Worm (Caenorhabditis elegans) whole organism, midembryonic: ENCODE measurements around the gene F49A5.10.

Source experiments
- T22C8.4 ChIP-seq: fragments of 200-800 bp; sonication (Bioruptor generic); IDR thresholded peaks from 2 replicates; pipeline ENCODE4 v1.3.6; 2022; ENCODE audit warnings: missing genetic modification characterization, missing compliant biosample characterization
- cog-1 ChIP-seq: sonication (generic microtip); optimal IDR thresholded peaks from 2 replicates; lab custom pipeline; 2016; ENCODE audit warnings: missing genetic modification characterization, missing compliant biosample characterization
- flt-1 ChIP-seq: fragments of 200-800 bp; sonication (Bioruptor generic); IDR thresholded peaks from 2 replicates; pipeline ENCODE4 v1.3.6; 2022; ENCODE audit warnings: missing genetic modification characterization, missing compliant biosample characterization
- klf-2 ChIP-seq: fragments of 200-800 bp; sonication (Bioruptor generic); conservative IDR thresholded peaks from 2 replicates; pipeline ENCODE4 v1.3.6; 2022; ENCODE audit warnings: missing genetic modification reagents, missing genetic modification characterization, missing compliant biosample characterization
- med-1 ChIP-seq: sonication (generic microtip); optimal IDR thresholded peaks from 2 replicates; lab custom pipeline; 2017; ENCODE audit warnings: missing genetic modification characterization, mild to moderate bottlenecking, missing compliant biosample characterization, antibody characterized with exemption, missing genetic modification reagents; ENCODE audit not compliant: insufficient read depth
- ref-1 ChIP-seq: fragments of 200-800 bp; sonication (Bioruptor generic); conservative IDR thresholded peaks from 2 replicates; pipeline ENCODE4 v1.3.6; 2022; ENCODE audit warnings: missing genetic modification reagents, missing genetic modification characterization, missing compliant biosample characterization
- tab-1 ChIP-seq: fragments of 200-800 bp; sonication (Bioruptor generic); IDR thresholded peaks from 2 replicates; pipeline ENCODE4 v1.3.6; 2022; ENCODE audit warnings: missing genetic modification characterization, missing compliant biosample characterization
- ztf-23 ChIP-seq: fragments of 200-800 bp; sonication (Bioruptor generic); IDR thresholded peaks from 2 replicates; pipeline ENCODE4 v1.3.6; 2022; ENCODE audit warnings: missing genetic modification reagents, missing genetic modification characterization, missing compliant biosample characterization
- ztf-29 ChIP-seq: fragments of 200-800 bp; sonication (Bioruptor generic); IDR thresholded peaks from 2 replicates; pipeline ENCODE4 v1.3.6; 2022; ENCODE audit warnings: missing genetic modification reagents, missing genetic modification characterization, missing compliant biosample characterization

F49A5.10 gene

DNA sequence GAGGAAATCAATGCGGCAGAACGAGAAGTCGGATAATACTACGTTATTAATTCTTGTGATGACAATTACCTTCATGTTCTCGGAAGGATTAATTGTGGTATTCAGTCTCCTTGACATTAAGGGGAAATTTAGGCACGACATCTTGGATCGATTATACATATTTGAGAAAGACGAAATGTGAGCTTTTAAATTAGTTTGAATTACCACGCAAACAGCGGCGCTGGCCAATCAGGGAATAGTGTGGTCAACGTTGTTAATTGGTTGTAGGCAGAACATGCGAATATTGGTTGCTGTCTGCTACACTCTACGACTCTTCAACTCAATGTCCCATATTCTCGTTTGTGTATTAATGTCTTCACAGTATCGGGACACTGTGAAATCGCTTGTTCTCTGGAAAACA, at the start of gene F49A5.10:
Gene F49A5.10, plus strand, starts transcription at position 301 of the 400 bp plus-strand sequence.
- TF ChIP-seq ztf-29 (no peak), med-1 (GFP tag; lab: Kevin White, UChicago) (no peak), ztf-23 (GFP tag; lab: Robert Waterston, UW) (no peak), tab-1 (GFP tag; lab: Robert Waterston, UW) (no peak), klf-2 (GFP tag; lab: Robert Waterston, UW) (no peak), T22C8.4 (GFP tag; lab: Robert Waterston, UW) (no peak), ref-1 (GFP tag; lab: Robert Waterston, UW) (no peak), cog-1 (tag; lab: Kevin White, UChicago) (no peak), flt-1 (GFP tag; lab: Robert Waterston, UW) (no peak)

DNA sequence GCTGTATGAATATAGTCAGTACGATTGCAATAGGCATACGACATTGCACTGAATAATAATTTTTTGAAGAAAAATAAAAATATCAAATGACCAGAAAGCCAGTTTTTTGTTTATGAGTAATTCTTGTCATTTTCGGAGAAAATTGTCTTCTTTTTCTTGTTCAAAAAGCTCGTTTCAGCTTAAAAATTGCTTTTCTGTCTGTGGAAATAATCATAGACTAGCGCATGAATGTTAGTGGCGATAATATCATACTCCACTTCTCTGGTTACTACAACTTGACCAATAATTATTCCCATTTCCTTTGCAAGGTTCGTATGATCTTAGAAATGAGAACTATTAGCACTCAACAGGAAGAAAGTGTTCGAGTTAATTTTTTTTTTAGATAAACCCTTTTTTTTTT, 47.6 kb upstream of the F49A5.10 start, which contains the start of gene srh-216:
Gene srh-216, minus strand, starts transcription at position 101 of the 400 bp plus-strand sequence.
- TF ChIP-seq med-1 (GFP tag; lab: Kevin White, UChicago): no peak
- TF ChIP-seq ztf-29: no peak
- TF ChIP-seq klf-2 (GFP tag; lab: Robert Waterston, UW): no peak
- no peak for TF ChIP-seq cog-1 (tag; lab: Kevin White, UChicago)
- TF ChIP-seq ref-1 (GFP tag; lab: Robert Waterston, UW): no peak
- TF ChIP-seq flt-1 (GFP tag; lab: Robert Waterston, UW): no peak
- no peak for TF ChIP-seq tab-1 (GFP tag; lab: Robert Waterston, UW)
- no peak for TF ChIP-seq T22C8.4 (GFP tag; lab: Robert Waterston, UW)
- no peak for TF ChIP-seq ztf-23 (GFP tag; lab: Robert Waterston, UW)

DNA sequence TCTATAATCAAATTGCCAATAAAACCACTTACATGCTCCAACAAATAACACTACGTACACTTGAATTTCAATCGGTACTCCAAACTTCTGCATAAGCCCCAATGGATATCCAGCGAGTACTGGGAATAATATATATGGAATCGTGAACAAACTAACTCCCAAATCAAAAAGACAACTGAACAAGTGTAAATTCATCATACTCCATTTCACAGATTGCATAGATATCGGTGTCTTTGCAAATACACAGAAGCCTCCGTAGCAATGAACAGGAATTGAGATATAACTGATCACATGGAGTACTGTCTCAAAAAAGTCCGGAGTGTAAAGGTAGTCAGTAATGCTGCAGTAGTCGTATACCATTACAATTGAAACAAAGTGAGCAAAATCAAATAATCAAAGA, 45.7 kb upstream of the F49A5.10 start, which contains the start of gene srh-214:
Gene srh-214, minus strand, starts transcription at position 360 of the 400 bp plus-strand sequence.
- TF ChIP-seq ztf-29: no peak
- TF ChIP-seq ztf-23 (GFP tag; lab: Robert Waterston, UW): no peak
- no peak for TF ChIP-seq klf-2 (GFP tag; lab: Robert Waterston, UW)
- TF ChIP-seq tab-1 (GFP tag; lab: Robert Waterston, UW): no peak
- no peak for TF ChIP-seq T22C8.4 (GFP tag; lab: Robert Waterston, UW)
- no peak for TF ChIP-seq med-1 (GFP tag; lab: Kevin White, UChicago)
- no peak for TF ChIP-seq cog-1 (tag; lab: Kevin White, UChicago)
- no peak for TF ChIP-seq ref-1 (GFP tag; lab: Robert Waterston, UW)
- TF ChIP-seq flt-1 (GFP tag; lab: Robert Waterston, UW): no peak

DNA sequence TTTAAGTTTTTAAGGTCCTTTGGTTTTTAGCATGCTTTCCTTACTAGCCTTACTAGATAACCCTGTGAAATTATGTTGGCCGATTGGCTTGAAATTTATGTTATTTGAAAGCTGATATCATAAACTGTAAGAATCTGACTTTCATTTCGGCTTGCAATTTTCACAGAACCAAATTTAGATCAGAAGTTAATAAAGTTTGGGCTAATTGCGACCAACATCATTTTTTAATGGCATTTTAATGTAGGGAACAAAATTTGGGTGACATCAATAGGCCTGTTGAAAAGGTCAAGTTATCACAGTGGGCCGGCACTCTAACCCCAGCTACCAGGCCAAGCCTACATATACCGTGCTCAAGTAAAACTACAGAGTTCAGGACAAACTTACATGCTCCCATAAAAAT, 43.8 kb upstream of the F49A5.10 start:
- no peak for TF ChIP-seq flt-1 (GFP tag; lab: Robert Waterston, UW)
- no peak for TF ChIP-seq ref-1 (GFP tag; lab: Robert Waterston, UW)
- no peak for TF ChIP-seq tab-1 (GFP tag; lab: Robert Waterston, UW)
- TF ChIP-seq ztf-29: no peak
- TF ChIP-seq cog-1 (tag; lab: Kevin White, UChicago): no peak

DNA sequence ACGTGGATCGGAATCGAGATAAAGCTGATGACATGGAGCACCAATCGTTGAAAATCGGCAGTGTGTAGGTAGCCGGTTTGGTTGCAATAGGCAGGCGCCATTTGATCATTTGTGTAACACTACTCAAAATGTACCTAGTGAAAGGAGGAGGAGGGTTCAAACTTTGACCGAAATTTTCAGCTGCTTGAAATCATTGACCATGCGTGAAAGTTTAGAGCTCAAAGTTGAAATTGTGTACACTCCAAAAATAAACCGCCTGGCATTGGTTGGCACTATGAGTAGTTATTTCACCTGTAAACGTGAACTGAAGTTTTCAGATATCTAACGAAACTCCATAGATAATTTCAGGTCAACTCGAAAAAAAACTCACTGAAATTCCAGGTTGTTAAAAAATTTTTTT, 43.1 kb upstream of the F49A5.10 start, which contains the start of gene srh-215:
Gene srh-215, minus strand, starts transcription at position 101 of the 400 bp plus-strand sequence.
- TF ChIP-seq ztf-23 (GFP tag; lab: Robert Waterston, UW) (no peak), cog-1 (tag; lab: Kevin White, UChicago) (no peak), flt-1 (GFP tag; lab: Robert Waterston, UW) (no peak), tab-1 (GFP tag; lab: Robert Waterston, UW) (no peak), ref-1 (GFP tag; lab: Robert Waterston, UW) (no peak), klf-2 (GFP tag; lab: Robert Waterston, UW) (no peak), T22C8.4 (GFP tag; lab: Robert Waterston, UW) (no peak), med-1 (GFP tag; lab: Kevin White, UChicago) (no peak), ztf-29 (no peak)

DNA sequence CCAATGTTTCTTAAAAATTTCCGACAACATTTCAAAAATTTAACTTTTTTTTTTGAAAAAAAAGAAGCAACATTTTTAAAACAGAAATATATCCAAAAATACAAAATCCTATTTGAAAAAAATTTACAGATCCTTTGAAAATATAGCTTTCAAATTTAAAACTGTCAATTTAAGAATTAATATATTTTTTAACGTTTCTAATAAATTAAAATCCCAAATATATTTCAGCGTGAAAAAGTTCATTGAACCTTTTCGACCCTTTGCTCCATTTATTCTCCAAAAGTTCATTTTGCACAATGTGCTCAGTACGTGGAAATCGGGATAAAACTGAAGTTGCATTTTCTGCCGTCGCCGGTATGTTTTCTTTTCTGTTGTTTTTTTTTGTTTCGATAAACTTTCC, 42.2 kb upstream of the F49A5.10 start, which contains the start of gene phy-3:
Gene phy-3, plus strand, starts transcription at position 301 of the 400 bp plus-strand sequence.
- TF ChIP-seq med-1 (GFP tag; lab: Kevin White, UChicago) (no peak), klf-2 (GFP tag; lab: Robert Waterston, UW) (no peak), tab-1 (GFP tag; lab: Robert Waterston, UW) (no peak), flt-1 (GFP tag; lab: Robert Waterston, UW) (no peak), T22C8.4 (GFP tag; lab: Robert Waterston, UW) (no peak), ref-1 (GFP tag; lab: Robert Waterston, UW) (no peak), ztf-29 (no peak), ztf-23 (GFP tag; lab: Robert Waterston, UW) (no peak)

DNA sequence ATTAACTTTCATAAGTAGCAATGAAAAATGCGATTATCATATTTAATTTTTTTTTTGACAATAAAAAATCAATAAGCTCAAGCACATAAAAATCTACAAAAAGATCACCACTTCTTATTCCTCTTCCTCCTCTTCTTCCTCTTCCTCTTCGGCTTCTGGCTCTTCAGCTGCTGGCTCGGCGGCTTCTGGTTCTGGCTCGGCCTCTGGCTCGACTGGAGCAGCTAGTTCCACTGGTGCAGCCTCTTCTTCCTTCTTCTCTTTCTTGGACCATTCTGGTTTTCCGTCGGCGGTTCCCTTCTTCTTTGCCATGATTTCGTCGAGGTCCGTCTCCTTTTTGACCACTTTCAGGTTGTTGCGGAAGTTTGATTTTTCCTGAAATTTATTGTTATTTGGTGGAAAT, 41.4 kb upstream of the F49A5.10 start:
- TF ChIP-seq ztf-29: no peak
- no peak for TF ChIP-seq T22C8.4 (GFP tag; lab: Robert Waterston, UW)
- TF ChIP-seq med-1 (GFP tag; lab: Kevin White, UChicago): no peak
- no peak for TF ChIP-seq flt-1 (GFP tag; lab: Robert Waterston, UW)
- TF ChIP-seq cog-1 (tag; lab: Kevin White, UChicago): no peak
- no peak for TF ChIP-seq tab-1 (GFP tag; lab: Robert Waterston, UW)
- no peak for TF ChIP-seq ref-1 (GFP tag; lab: Robert Waterston, UW)
- TF ChIP-seq klf-2 (GFP tag; lab: Robert Waterston, UW): no peak
- no peak for TF ChIP-seq ztf-23 (GFP tag; lab: Robert Waterston, UW)

DNA sequence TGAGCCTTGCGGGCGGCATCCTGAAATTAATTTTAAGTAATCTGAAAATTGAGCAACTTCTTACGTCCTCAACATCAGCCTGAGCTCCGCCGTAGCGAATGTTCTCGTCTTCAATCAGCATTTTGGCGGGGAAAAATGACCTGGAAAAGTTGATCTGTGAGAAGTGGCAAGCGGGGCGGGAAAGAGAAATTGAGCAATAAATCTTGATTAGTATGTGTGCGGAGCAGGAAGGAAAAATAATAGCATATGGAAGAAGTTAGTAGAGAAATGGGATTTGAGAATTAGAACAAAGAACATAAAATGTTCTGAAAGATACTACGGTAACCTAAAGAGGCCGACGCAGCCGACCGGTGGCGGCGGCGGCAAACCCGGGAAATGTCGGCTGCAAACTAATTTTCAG, 40.1 kb upstream of the F49A5.10 start, which contains the start of gene tni-3:
Gene tni-3, minus strand, starts transcription at position 140 of the 400 bp plus-strand sequence.
- no peak for TF ChIP-seq T22C8.4 (GFP tag; lab: Robert Waterston, UW)
- TF ChIP-seq cog-1 (tag; lab: Kevin White, UChicago): no peak
- TF ChIP-seq ref-1 (GFP tag; lab: Robert Waterston, UW): no peak
- no peak for TF ChIP-seq flt-1 (GFP tag; lab: Robert Waterston, UW)
- TF ChIP-seq klf-2 (GFP tag; lab: Robert Waterston, UW): no peak
- TF ChIP-seq med-1 (GFP tag; lab: Kevin White, UChicago): no peak
- no peak for TF ChIP-seq ztf-29
- no peak for TF ChIP-seq tab-1 (GFP tag; lab: Robert Waterston, UW)
- no peak for TF ChIP-seq ztf-23 (GFP tag; lab: Robert Waterston, UW)

DNA sequence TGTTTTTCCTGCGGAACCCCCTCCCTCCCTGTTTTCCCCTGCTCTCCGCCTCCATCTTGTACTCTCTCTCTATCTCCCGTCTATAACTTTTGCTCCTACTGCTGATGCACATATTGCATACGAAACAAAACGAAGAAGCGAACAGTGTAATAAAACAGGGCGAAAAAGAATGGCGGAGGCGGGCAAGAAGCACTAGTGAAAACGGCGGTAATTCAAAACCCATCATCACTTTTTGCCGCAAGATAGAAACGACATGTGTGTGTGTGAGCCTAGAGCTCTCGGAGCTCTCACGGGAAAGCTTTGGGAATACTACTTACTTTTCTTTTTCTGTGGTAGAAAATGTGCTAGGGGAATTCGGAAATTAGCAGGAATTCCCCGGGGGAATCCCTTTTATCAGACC, 39.0 kb upstream of the F49A5.10 start:
- no peak for TF ChIP-seq klf-2 (GFP tag; lab: Robert Waterston, UW)
- TF ChIP-seq ref-1 (GFP tag; lab: Robert Waterston, UW): no peak
- no peak for TF ChIP-seq tab-1 (GFP tag; lab: Robert Waterston, UW)
- no peak for TF ChIP-seq med-1 (GFP tag; lab: Kevin White, UChicago)
- TF ChIP-seq ztf-29: no peak
- no peak for TF ChIP-seq cog-1 (tag; lab: Kevin White, UChicago)
- no peak for TF ChIP-seq T22C8.4 (GFP tag; lab: Robert Waterston, UW)
- no peak for TF ChIP-seq flt-1 (GFP tag; lab: Robert Waterston, UW)
- TF ChIP-seq ztf-23 (GFP tag; lab: Robert Waterston, UW): no peak
